Fruit fly (Drosophila melanogaster) whole organism, pupa: ENCODE measurements around the gene CG4972.

Experiments
- CG4496 ChIP-seq: fragments of 200-800 bp; sonication (Bioruptor generic); IDR thresholded peaks from 3 replicates; pipeline ENCODE4 v1.3.6; 2022; ENCODE audit warnings: missing biosample characterization, missing genetic modification characterization
- Snoo ChIP-seq: fragments of 200-800 bp; sonication (Bioruptor generic); optimal IDR thresholded peaks from 3 replicates; lab custom pipeline; 2017; ENCODE audit warnings: missing biosample characterization, mild to moderate bottlenecking, missing genetic modification characterization, inconsistent platforms
- rn ChIP-seq: fragments of 200-800 bp; sonication (Bioruptor generic); IDR thresholded peaks from 2 replicates; pipeline ENCODE4 v1.3.6; 2022; ENCODE audit warnings: missing biosample characterization, missing genetic modification characterization

DNA sequence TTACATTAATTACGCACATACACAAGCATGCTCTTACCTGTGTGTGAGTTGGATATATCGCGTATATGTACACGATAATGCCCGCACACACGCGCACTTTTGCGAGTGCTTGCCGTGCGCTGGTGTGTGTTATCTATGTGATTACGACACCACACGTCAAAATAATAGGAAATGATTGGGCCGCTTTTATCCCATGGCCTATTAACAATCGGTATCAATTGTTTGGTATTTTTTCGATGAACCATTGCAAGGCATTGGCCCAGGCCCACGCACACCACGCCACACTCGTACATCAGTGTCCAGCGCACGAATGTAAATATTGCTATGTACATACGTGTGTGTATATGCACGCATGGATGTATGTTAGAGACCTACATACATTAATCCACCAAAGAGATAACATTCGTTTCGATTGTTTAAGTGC, 20.3 kb downstream of the CG4972 start:
- TF ChIP-seq Snoo (peak; percentile 30), CG4496 (no peak), rn (GFP tag; lab: Robert Waterston, UW) (no peak)
